Worm (Caenorhabditis elegans) whole organism, mixed stage, embryonic: ENCODE measurements around the gene egl-27.

Experiments
- M03D4.4 ChIP-seq: sonication (generic microtip); optimal IDR thresholded peaks from 2 replicates; lab custom pipeline; 2017; ENCODE audit warnings: mild to moderate bottlenecking, missing genetic modification characterization, missing compliant biosample characterization
- bed-3 ChIP-seq: fragments of 200-800 bp; sonication (Bioruptor generic); optimal IDR thresholded peaks from 3 replicates; lab custom pipeline; 2018; ENCODE audit warnings: mild to moderate bottlenecking, missing genetic modification characterization, moderate library complexity, missing compliant biosample characterization
- blmp-1 ChIP-seq: fragments of 150-350 bp; optimal IDR thresholded peaks from 2 replicates; lab custom pipeline; 2014; ENCODE audit warnings: missing biosample characterization, missing genetic modification characterization
- ceh-39 ChIP-seq: fragments of 150-350 bp; optimal IDR thresholded peaks from 2 replicates; lab custom pipeline; 2014; ENCODE audit warnings: missing biosample characterization, missing genetic modification characterization
- ceh-83 ChIP-seq: fragments of 200-800 bp; sonication (Bioruptor generic); optimal IDR thresholded peaks from 2 replicates; lab custom pipeline; 2018; ENCODE audit warnings: mild to moderate bottlenecking, missing genetic modification characterization, missing compliant biosample characterization
- ces-1 ChIP-seq: fragments of 150-350 bp; optimal IDR thresholded peaks from 2 replicates; lab custom pipeline; 2014; ENCODE audit warnings: missing biosample characterization, missing genetic modification reagents, missing genetic modification characterization
- cnd-1 ChIP-seq: fragments of 200-800 bp; sonication (Bioruptor generic); optimal IDR thresholded peaks from 2 replicates; lab custom pipeline; 2018; ENCODE audit warnings: mild to moderate bottlenecking, missing genetic modification characterization, missing compliant biosample characterization
- elt-1 ChIP-seq: sonication (generic microtip); optimal IDR thresholded peaks from 2 replicates; lab custom pipeline; 2017; ENCODE audit warnings: missing genetic modification characterization, mild to moderate bottlenecking, missing compliant biosample characterization, antibody characterized with exemption, moderate library complexity, borderline replicate concordance; ENCODE audit not compliant: insufficient read depth
- elt-3 ChIP-seq: fragments of 150-350 bp; optimal IDR thresholded peaks from 2 replicates; lab custom pipeline; 2014; ENCODE audit warnings: missing biosample characterization, missing genetic modification characterization
- flh-1 ChIP-seq: fragments of 200-800 bp; sonication (Bioruptor generic); optimal IDR thresholded peaks from 2 replicates; lab custom pipeline; 2018; ENCODE audit warnings: mild to moderate bottlenecking, missing genetic modification characterization, moderate library complexity, missing compliant biosample characterization
- ham-2 ChIP-seq: fragments of 200-800 bp; sonication (Bioruptor generic); optimal IDR thresholded peaks from 2 replicates; lab custom pipeline; 2018; ENCODE audit warnings: mild to moderate bottlenecking, missing genetic modification characterization, missing compliant biosample characterization
- hlh-1 ChIP-seq: fragments of 150-350 bp; optimal IDR thresholded peaks from 2 replicates; lab custom pipeline; 2014; ENCODE audit warnings: missing biosample characterization, missing genetic modification reagents, missing genetic modification characterization
- lin-32 ChIP-seq: fragments of 200-800 bp; sonication (Bioruptor generic); optimal IDR thresholded peaks from 2 replicates; lab custom pipeline; 2018; ENCODE audit warnings: mild to moderate bottlenecking, missing genetic modification characterization, missing compliant biosample characterization
- lsy-2 ChIP-seq: fragments of 150-350 bp; optimal IDR thresholded peaks from 2 replicates; lab custom pipeline; 2014; ENCODE audit warnings: missing biosample characterization, missing genetic modification characterization
- mab-5 ChIP-seq: fragments of 150-350 bp; optimal IDR thresholded peaks from 2 replicates; lab custom pipeline; 2014; ENCODE audit warnings: missing biosample characterization, missing genetic modification characterization
- mep-1 ChIP-seq: fragments of 150-350 bp; optimal IDR thresholded peaks from 2 replicates; lab custom pipeline; 2017; ENCODE audit warnings: missing biosample characterization, missing genetic modification reagents, missing genetic modification characterization, inconsistent platforms
- nhr-12 ChIP-seq: fragments of 150-350 bp; optimal IDR thresholded peaks from 2 replicates; lab custom pipeline; 2014; ENCODE audit warnings: missing biosample characterization, missing genetic modification characterization
- nhr-2 ChIP-seq: fragments of 150-350 bp; optimal IDR thresholded peaks from 2 replicates; lab custom pipeline; 2014; ENCODE audit warnings: missing biosample characterization, missing genetic modification characterization
- nhr-237 ChIP-seq: fragments of 150-350 bp; optimal IDR thresholded peaks from 2 replicates; lab custom pipeline; 2014; ENCODE audit warnings: missing biosample characterization, missing genetic modification characterization
- nhr-28 ChIP-seq: fragments of 150-350 bp; optimal IDR thresholded peaks from 2 replicates; lab custom pipeline; 2014; ENCODE audit warnings: missing biosample characterization, missing genetic modification characterization
- nhr-76 ChIP-seq: sonication (generic microtip); optimal IDR thresholded peaks from 2 replicates; lab custom pipeline; 2017; ENCODE audit warnings: missing biosample characterization, missing genetic modification characterization
- pha-4 ChIP-seq: fragments of 150-350 bp; optimal IDR thresholded peaks from 2 replicates; lab custom pipeline; 2018; ENCODE audit warnings: missing biosample characterization, missing genetic modification reagents, missing genetic modification characterization
- snpc-4 ChIP-seq: fragments of 150-350 bp; optimal IDR thresholded peaks from 2 replicates; lab custom pipeline; 2014; ENCODE audit warnings: missing biosample characterization, missing genetic modification characterization
- sptf-1 ChIP-seq: sonication (generic microtip); optimal IDR thresholded peaks from 2 replicates; lab custom pipeline; 2017; ENCODE audit warnings: mild to moderate bottlenecking, missing genetic modification characterization, moderate library complexity, missing compliant biosample characterization
- tbx-8 ChIP-seq: fragments of 200-800 bp; sonication (Bioruptor generic); optimal IDR thresholded peaks from 2 replicates; lab custom pipeline; 2018; ENCODE audit warnings: mild to moderate bottlenecking, missing genetic modification characterization, moderate library complexity, missing compliant biosample characterization
- unc-120 ChIP-seq: sonication (generic microtip); optimal IDR thresholded peaks from 2 replicates; lab custom pipeline; 2017; ENCODE audit warnings: missing genetic modification characterization, missing compliant biosample characterization; ENCODE audit not compliant: poor library complexity, severe bottlenecking
- unc-39 ChIP-seq: fragments of 150-350 bp; optimal IDR thresholded peaks from 2 replicates; lab custom pipeline; 2014; ENCODE audit warnings: missing biosample characterization, missing genetic modification characterization
- unc-62 ChIP-seq: fragments of 150-350 bp; optimal IDR thresholded peaks from 2 replicates; lab custom pipeline; 2014; ENCODE audit warnings: missing biosample characterization, missing genetic modification reagents, missing genetic modification characterization
- zip-8 ChIP-seq: fragments of 150-350 bp; optimal IDR thresholded peaks from 2 replicates; lab custom pipeline; 2014; ENCODE audit warnings: missing biosample characterization, missing genetic modification characterization
- ztf-11 ChIP-seq: fragments of 150-350 bp; optimal IDR thresholded peaks from 2 replicates; lab custom pipeline; 2014; ENCODE audit warnings: missing biosample characterization, missing genetic modification characterization

The egl-27 gene

ce11 chrII:6807162-6807561 is 27.6 kb upstream of the egl-27 start, which contains the start of gene F31E8.5:
Gene F31E8.5, minus strand, starts transcription at chrII:6807262.
- no peak for TF ChIP-seq cnd-1 (tag; lab: Kevin White, UChicago)
- TF ChIP-seq ceh-39 (tag; lab: Kevin White, UChicago) = no peak

DNA sequence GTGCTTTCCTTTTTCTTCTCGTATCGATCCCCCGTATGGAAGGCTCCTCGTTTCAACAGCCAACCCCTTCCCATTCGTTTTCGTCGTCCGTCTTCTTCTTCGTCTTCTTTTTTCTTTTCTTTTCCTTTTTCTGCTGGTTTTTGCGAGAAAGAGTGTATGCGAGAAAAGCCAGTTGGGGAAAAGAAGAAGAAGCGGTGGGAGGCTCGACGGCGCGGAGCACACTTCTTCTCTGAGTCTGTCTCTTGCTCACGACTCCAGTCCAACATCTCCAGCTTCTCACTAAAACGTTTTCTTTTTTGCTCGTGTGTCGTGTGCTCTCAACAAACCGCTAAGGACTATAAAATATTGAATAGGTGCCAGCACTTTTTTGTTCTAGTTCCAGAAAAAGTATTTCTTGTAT is 26.3 kb upstream of the egl-27 start:
- TF ChIP-seq nhr-12 (no peak), nhr-2 (tag; lab: Kevin White, UChicago) (no peak)

DNA sequence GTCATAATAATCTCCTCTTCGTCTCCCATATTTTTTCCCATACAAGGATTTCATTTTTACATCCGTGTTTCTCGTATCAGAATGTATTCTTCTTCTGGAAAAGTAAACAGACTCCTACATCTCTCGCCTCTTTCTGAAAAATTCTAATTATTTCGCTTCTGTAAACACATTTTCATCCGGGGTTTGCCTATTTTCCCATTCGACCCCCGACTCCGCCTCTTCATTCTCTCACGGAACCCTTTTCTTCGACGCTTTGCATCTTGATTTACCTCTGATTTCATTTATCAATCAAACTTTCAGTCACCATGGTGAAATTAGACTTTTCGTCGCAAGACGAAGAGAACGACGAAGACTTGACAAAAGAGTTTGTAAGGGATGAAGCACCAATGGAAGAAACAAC is 24.1 kb upstream of the egl-27 start, which contains the start of gene snt-1:
TSS of gene snt-1 (plus strand) at position 301 of the 400 bp plus-strand sequence.
- no peak for TF ChIP-seq unc-39
- no peak for TF ChIP-seq M03D4.4 (tag; lab: Kevin White, UChicago)
- no peak for TF ChIP-seq elt-3 (tag; lab: Kevin White, UChicago)
- TF ChIP-seq mab-5 = no peak
- TF ChIP-seq zip-8 (tag; lab: Kevin White, UChicago) = no peak
- peak; percentile 25 for TF ChIP-seq ces-1 (GFP tag; lab: Kevin White, UChicago)

- TF ChIP-seq M03D4.4 (tag; lab: Kevin White, UChicago) (no peak), unc-62 (GFP tag; lab: Kevin White, UChicago) (no peak), tbx-8 (no peak), blmp-1 (tag; lab: Kevin White, UChicago) (no peak), sptf-1 (tag; lab: Kevin White, UChicago) (no peak), unc-39 (no peak), bed-3 (GFP tag; lab: Kevin White, UChicago) (no peak), ces-1 (GFP tag; lab: Kevin White, UChicago) (peak; percentile 51), pha-4 (tag; lab: Kevin White, UChicago) (no peak)
- TF ChIP-seq, all 35 proteins: peak for 1
Observed at ce11 chrII:6812514-6812913, 22.3 kb upstream of the egl-27 start.

ce11 chrII:6816324-6816723 is 18.5 kb upstream of the egl-27 start:
- TF ChIP-seq nhr-28 (tag; lab: Kevin White, UChicago) (no peak), flh-1 (no peak), elt-1 (tag; lab: Kevin White, UChicago) (no peak), cnd-1 (tag; lab: Kevin White, UChicago) (no peak), blmp-1 (tag; lab: Kevin White, UChicago) (no peak), hlh-1 (no peak), nhr-2 (tag; lab: Kevin White, UChicago) (no peak), lsy-2 (tag; lab: Kevin White, UChicago) (no peak), zip-8 (tag; lab: Kevin White, UChicago) (no peak), unc-39 (no peak), ceh-83 (no peak), bed-3 (GFP tag; lab: Kevin White, UChicago) (no peak), pha-4 (tag; lab: Kevin White, UChicago) (no peak), unc-120 (tag; lab: Kevin White, UChicago) (no peak), snpc-4 (tag; lab: Kevin White, UChicago) (no peak)

ce11 chrII:6820278-6820971 is 14.4 kb upstream of the egl-27 start:
- TF ChIP-seq snpc-4 (tag; lab: Kevin White, UChicago) = no peak
- TF ChIP-seq ham-2 (GFP tag; lab: Kevin White, UChicago) = no peak
- TF ChIP-seq lin-32 (GFP tag; lab: Kevin White, UChicago) = no peak
- TF ChIP-seq unc-39 = no peak
- TF ChIP-seq flh-1 = no peak
- no peak for TF ChIP-seq bed-3 (GFP tag; lab: Kevin White, UChicago)
- TF ChIP-seq ceh-83 = no peak
- no peak for TF ChIP-seq nhr-12
- TF ChIP-seq elt-3 (tag; lab: Kevin White, UChicago) = no peak
- TF ChIP-seq nhr-2 (tag; lab: Kevin White, UChicago) = no peak
- no peak for TF ChIP-seq nhr-237 (tag; lab: Kevin White, UChicago)
- TF ChIP-seq ztf-11 (tag; lab: Kevin White, UChicago) = no peak
- TF ChIP-seq mep-1 (tag; lab: Kevin White, UChicago) = no peak
- TF ChIP-seq ceh-39 (tag; lab: Kevin White, UChicago) = no peak
- no peak for TF ChIP-seq nhr-76 (tag; lab: Kevin White, UChicago)
